Fruit fly (Drosophila melanogaster) whole organism, wandering third instar larva: Measurements from ENCODE around the gene loj.
A peak's percentile ranks its signal among the peaks of the same experiment; 100 is the strongest.

Experiments used
- CG32264 ChIP-seq: fragments of 200-800 bp; sonication (Bioruptor generic); optimal IDR thresholded peaks from 2 replicates; lab custom pipeline; 2016; ENCODE audit warnings: missing biosample characterization, missing genetic modification characterization
- CG9705 ChIP-seq: fragments of 200-800 bp; sonication (Bioruptor generic); optimal IDR thresholded peaks from 2 replicates; lab custom pipeline; 2018; ENCODE audit warnings: missing biosample characterization, mild to moderate bottlenecking, missing genetic modification characterization
- CrebA ChIP-seq: fragments of 200-800 bp; sonication (Bioruptor generic); optimal IDR thresholded peaks from 2 replicates; lab custom pipeline; 2016; ENCODE audit warnings: missing biosample characterization, mild to moderate bottlenecking, missing genetic modification characterization, borderline replicate concordance
- Dfd ChIP-seq: fragments of >200 bp; optimal IDR thresholded peaks from 2 replicates; lab custom pipeline; 2017; ENCODE audit warnings: missing biosample characterization, missing genetic modification characterization
- Dif ChIP-seq: fragments of 200-275, 200-300 bp; sonication (Bioruptor generic); optimal IDR thresholded peaks from 2 replicates; lab custom pipeline; 2018; ENCODE audit warnings: missing biosample characterization, missing genetic modification characterization; ENCODE audit not compliant: partially characterized antibody
- GATAd ChIP-seq: sonication (Bioruptor generic); optimal IDR thresholded peaks from 2 replicates; lab custom pipeline; 2016; ENCODE audit warnings: missing biosample characterization, missing genetic modification characterization
- HLH106 ChIP-seq: fragments of 200-800 bp; optimal IDR thresholded peaks from 3 replicates; lab custom pipeline; 2019; ENCODE audit warnings: missing biosample characterization, mild to moderate bottlenecking, missing genetic modification characterization, moderate library complexity
- Hr78 ChIP-seq: fragments of >200 bp; optimal IDR thresholded peaks from 2 replicates; lab custom pipeline; 2017; ENCODE audit warnings: missing biosample characterization, missing genetic modification characterization
- Hr83 ChIP-seq: fragments of 200-300 bp; sonication (Bioruptor generic); optimal IDR thresholded peaks from 2 replicates; lab custom pipeline; 2016; ENCODE audit warnings: missing biosample characterization, mild to moderate bottlenecking, missing genetic modification characterization, moderate library complexity; ENCODE audit not compliant: poor library complexity, severe bottlenecking
- Jra ChIP-seq: sonication (Bioruptor generic); optimal IDR thresholded peaks from 2 replicates; lab custom pipeline; 2016; ENCODE audit warnings: missing biosample characterization, missing genetic modification characterization
- Mio ChIP-seq: sonication (Bioruptor generic); optimal IDR thresholded peaks from 2 replicates; lab custom pipeline; 2016; ENCODE audit warnings: missing biosample characterization, missing genetic modification characterization
- Myc ChIP-seq: fragments of >200 bp; optimal IDR thresholded peaks from 2 replicates; lab custom pipeline; 2017
- OdsH ChIP-seq: fragments of 200-800 bp; sonication (Bioruptor generic); optimal IDR thresholded peaks from 2 replicates; lab custom pipeline; 2016; ENCODE audit warnings: missing biosample characterization, mild to moderate bottlenecking, missing genetic modification characterization
- Rel ChIP-seq, 2 experiments: fragments of 200-800 bp; sonication (Bioruptor generic) in 1 of 2; optimal IDR thresholded peaks; 2 replicates in 1 of 2; 3 replicates in 1 of 2; lab custom pipeline; 2016 to 2019; ENCODE audit warnings: mild to moderate bottlenecking in 2 of 2, missing biosample characterization in 2 of 2, missing genetic modification characterization in 2 of 2, moderate library complexity in 1 of 2
- Sp1 ChIP-seq: fragments of 200-800 bp; sonication (Bioruptor generic); optimal IDR thresholded peaks from 3 replicates; lab custom pipeline; 2019; ENCODE audit warnings: missing biosample characterization, mild to moderate bottlenecking, missing genetic modification characterization, moderate library complexity
- Vsx2 ChIP-seq: fragments of 200-300, 225-300 bp; sonication (Bioruptor generic); optimal IDR thresholded peaks from 2 replicates; lab custom pipeline; 2018; ENCODE audit warnings: missing biosample characterization, missing genetic modification characterization; ENCODE audit not compliant: partially characterized antibody
- br ChIP-seq: fragments of 200-800 bp; sonication (Bioruptor generic); optimal IDR thresholded peaks from 2 replicates; lab custom pipeline; 2016; ENCODE audit warnings: missing biosample characterization, missing genetic modification characterization
- brk ChIP-seq: fragments of 200-800 bp; sonication (Bioruptor generic); optimal IDR thresholded peaks from 2 replicates; lab custom pipeline; 2016; ENCODE audit warnings: missing biosample characterization, mild to moderate bottlenecking, missing genetic modification characterization
- dl ChIP-seq, 2 experiments: fragments of 175-275, 200-275 bp in 1 of 2; fragments of 200-275 bp in 1 of 2; sonication (Bioruptor generic); optimal IDR thresholded peaks; lab custom pipeline; 2018; ENCODE audit warnings: mild to moderate bottlenecking in 2 of 2, missing biosample characterization in 2 of 2, missing genetic modification characterization in 2 of 2, moderate library complexity in 2 of 2; ENCODE audit not compliant: partially characterized antibody in 2 of 2, insufficient read depth in 1 of 2
- dmrt93B ChIP-seq: fragments of 200-800 bp; sonication (Bioruptor generic); optimal IDR thresholded peaks from 2 replicates; lab custom pipeline; 2018; ENCODE audit warnings: missing biosample characterization, mild to moderate bottlenecking, missing genetic modification characterization
- ey ChIP-seq: fragments of 200-800 bp; sonication (Bioruptor generic); optimal IDR thresholded peaks from 2 replicates; lab custom pipeline; 2016; ENCODE audit warnings: missing biosample characterization, missing genetic modification characterization
- foxo ChIP-seq, 2 experiments: fragments of 200-800 bp; sonication (Bioruptor generic); optimal IDR thresholded peaks; 2 replicates in 1 of 2; 3 replicates in 1 of 2; lab custom pipeline; 2016 to 2017; ENCODE audit warnings: missing biosample characterization in 2 of 2, missing genetic modification characterization in 2 of 2
- h ChIP-seq: fragments of 200-800 bp; sonication (Bioruptor generic); optimal IDR thresholded peaks from 3 replicates; lab custom pipeline; 2016; ENCODE audit warnings: missing biosample characterization, mild to moderate bottlenecking, missing genetic modification characterization
- jim ChIP-seq: fragments of 175-275, 200-325 bp; sonication (Bioruptor generic); optimal IDR thresholded peaks from 2 replicates; lab custom pipeline; 2016; ENCODE audit warnings: missing biosample characterization, mild to moderate bottlenecking, missing genetic modification characterization
- pan ChIP-seq: fragments of >200 bp; optimal IDR thresholded peaks from 2 replicates; lab custom pipeline; 2017
- rgr ChIP-seq: fragments of 200-800 bp; sonication (Bioruptor generic); optimal IDR thresholded peaks from 3 replicates; lab custom pipeline; 2016; ENCODE audit warnings: missing biosample characterization, mild to moderate bottlenecking, missing genetic modification characterization
- sage ChIP-seq: fragments of 200-800 bp; sonication (Bioruptor generic); optimal IDR thresholded peaks from 2 replicates; lab custom pipeline; 2016; ENCODE audit warnings: missing biosample characterization, mild to moderate bottlenecking, missing genetic modification characterization
- sv ChIP-seq: fragments of 200-800 bp; sonication (Bioruptor generic); optimal IDR thresholded peaks from 3 replicates; lab custom pipeline; 2016; ENCODE audit warnings: missing biosample characterization, missing genetic modification characterization
- usp ChIP-seq: fragments of >200 bp; optimal IDR thresholded peaks from 2 replicates; lab custom pipeline; 2017; ENCODE audit warnings: missing biosample characterization, missing genetic modification characterization

loj gene

dm6 chr3L:6052021-6052420 lies 42.8 kb upstream of the loj start, which contains the start of gene Jon65Aii:
TSS of gene Jon65Aii (plus strand) at chr3L:6052321.
- TF ChIP-seq Myc (no peak), dl (GFP tag; optimal IDR thresholded peaks at IDR 0.05; lab: Kevin White, UChicago; ENCODE audit: insufficient read depth in 1 of 2, partially characterized antibody in 2 of 2) (no peak), Sp1 (GFP tag; lab: Kevin White, UChicago) (no peak), foxo (GFP tag; optimal IDR thresholded peaks at IDR 0.05; lab: Kevin White, UChicago) (no peak), CrebA (GFP tag; lab: Kevin White, UChicago) (no peak), OdsH (GFP tag; lab: Kevin White, UChicago) (no peak), sage (no peak), dmrt93B (GFP tag; lab: Kevin White, UChicago) (no peak), Dif (GFP tag; lab: Kevin White, UChicago) (no peak), usp (GFP tag; lab: Kevin White, UChicago) (no peak)

dm6 chr3L:6054343-6054742 lies 40.4 kb upstream of the loj start, which contains the start of gene Jon65Ai:
TSS of gene Jon65Ai (minus strand) at chr3L:6054443.
- TF ChIP-seq Vsx2 (GFP tag; lab: Kevin White, UChicago) (no peak), Rel (GFP tag; optimal IDR thresholded peaks at IDR 0.05; lab: Kevin White, UChicago) (no peak), Rel (tag; optimal IDR thresholded peaks at IDR 0.05; lab: Kevin White, UChicago) (peak; percentile 80)

- TF ChIP-seq dmrt93B (GFP tag; lab: Kevin White, UChicago) (peak; percentile 14), rgr (GFP tag; lab: Kevin White, UChicago) (no peak), Jra (GFP tag; lab: Kevin White, UChicago) (no peak), Rel (GFP tag; optimal IDR thresholded peaks at IDR 0.05; lab: Kevin White, UChicago) (no peak), Rel (tag; optimal IDR thresholded peaks at IDR 0.05; lab: Kevin White, UChicago) (peak; percentile 25), CrebA (GFP tag; lab: Kevin White, UChicago) (no peak), br (GFP tag; lab: Kevin White, UChicago) (no peak), OdsH (GFP tag; lab: Kevin White, UChicago) (no peak), h (GFP tag; lab: Kevin White, UChicago) (peak; percentile 5), Hr83 (GFP tag; lab: Kevin White, UChicago) (peak; percentile 27), ey (no peak), GATAd (GFP tag; lab: Kevin White, UChicago) (no peak), Myc (peak; percentile 46), Mio (GFP tag; lab: Kevin White, UChicago) (no peak), Hr78 (GFP tag; lab: Kevin White, UChicago) (no peak), usp (GFP tag; lab: Kevin White, UChicago) (no peak), dl (GFP tag; optimal IDR thresholded peaks at IDR 0.05; lab: Kevin White, UChicago; ENCODE audit: insufficient read depth in 1 of 2, partially characterized antibody in 2 of 2) (no peak)
These were observed 40.0 kb upstream of the loj start, which contains the start of gene tant for dm6 chr3L:6054803-6055202. TSS of gene tant (plus strand) at chr3L:6055136.

DNA sequence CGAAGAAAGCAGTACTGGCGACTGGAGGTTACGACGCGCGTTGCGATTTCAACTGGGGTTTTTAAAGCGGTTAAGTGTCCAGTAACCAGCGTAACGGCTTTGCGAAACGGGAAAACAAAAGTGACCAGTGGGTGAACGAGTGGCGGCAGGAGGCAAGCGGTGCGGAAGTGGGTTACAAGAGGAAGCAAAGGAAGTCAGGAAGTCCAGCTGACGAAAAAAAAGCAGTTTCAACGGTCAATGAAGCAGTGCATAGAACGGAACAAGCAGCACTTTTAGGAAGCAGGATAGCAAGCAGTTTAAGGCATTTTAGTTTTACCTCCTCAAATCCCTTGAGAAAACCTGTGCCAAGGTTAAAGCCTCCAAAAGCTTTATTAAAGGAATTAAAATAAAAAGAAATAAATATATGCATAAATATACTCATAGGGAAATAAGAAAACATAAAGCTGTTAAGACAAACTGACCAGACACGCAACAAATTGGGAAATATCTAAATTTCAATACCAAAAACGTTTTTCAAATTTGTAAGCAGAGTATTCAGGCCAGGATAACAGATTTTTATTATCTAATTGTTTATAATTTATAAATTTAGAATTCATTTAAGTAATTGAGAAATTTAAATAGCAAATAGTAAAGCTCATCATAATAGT lies 35.6 kb upstream of the loj start, which contains the start of gene CG6592:
Gene CG6592, plus strand, starts transcription at position 597 of the 647 bp plus-strand sequence.
- TF ChIP-seq pan (no peak), sv (GFP tag; lab: Kevin White, UChicago) (no peak), CG32264 (GFP tag; lab: Kevin White, UChicago) (no peak), brk (no peak), rgr (GFP tag; lab: Kevin White, UChicago) (peak; percentile 41), Hr78 (GFP tag; lab: Kevin White, UChicago) (no peak), br (GFP tag; lab: Kevin White, UChicago) (peak; percentile 4), dmrt93B (GFP tag; lab: Kevin White, UChicago) (peak; percentile 15), HLH106 (peak; percentile 22)

dm6 chr3L:6062860-6063607 lies 31.8 kb upstream of the loj start, which contains the start of gene CG10472:
TSS of gene CG10472 (minus strand) at chr3L:6062910.
- TF ChIP-seq CG9705 (GFP tag; lab: Kevin White, UChicago) = no peak
- TF ChIP-seq br (GFP tag; lab: Kevin White, UChicago) = no peak
- TF ChIP-seq OdsH (GFP tag; lab: Kevin White, UChicago) = no peak
- TF ChIP-seq ey = no peak
- TF ChIP-seq brk = no peak
- no peak for TF ChIP-seq Dfd (GFP tag; lab: Kevin White, UChicago)
- no peak for TF ChIP-seq rgr (GFP tag; lab: Kevin White, UChicago)
- TF ChIP-seq CG32264 (GFP tag; lab: Kevin White, UChicago) = no peak
- TF ChIP-seq jim = no peak
- TF ChIP-seq dmrt93B (GFP tag; lab: Kevin White, UChicago) = no peak
- TF ChIP-seq sage = no peak
